Worm (Caenorhabditis elegans) whole organism, midembryonic: ENCODE measurements around the gene nspb-4.

Experiments
- T22C8.4 ChIP-seq: fragments of 200-800 bp; sonication (Bioruptor generic); IDR thresholded peaks from 2 replicates; pipeline ENCODE4 v1.3.6; 2022; ENCODE audit warnings: missing genetic modification characterization, missing compliant biosample characterization
- ztf-29 ChIP-seq: fragments of 200-800 bp; sonication (Bioruptor generic); IDR thresholded peaks from 2 replicates; pipeline ENCODE4 v1.3.6; 2022; ENCODE audit warnings: missing genetic modification reagents, missing genetic modification characterization, missing compliant biosample characterization

DNA sequence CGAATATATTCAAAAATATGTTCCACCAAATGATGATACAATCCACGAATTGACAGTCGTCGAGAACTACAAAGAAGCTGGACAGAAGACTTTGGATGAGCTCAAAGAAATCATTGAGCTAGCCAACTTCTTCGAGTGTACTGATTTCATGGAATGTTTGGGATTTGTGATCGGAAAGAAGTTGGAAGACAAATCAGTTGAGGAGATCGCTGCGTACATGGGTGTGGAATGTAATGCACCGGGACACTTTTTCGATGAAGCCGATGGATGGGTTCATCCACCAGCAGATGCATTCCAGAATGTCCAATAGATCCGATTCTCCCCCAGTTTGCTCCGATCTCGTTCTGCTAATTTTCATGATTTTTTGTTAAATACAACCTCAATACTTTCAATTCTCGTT is 5.5 kb downstream of the nspb-4 start:
- no peak for TF ChIP-seq T22C8.4 (GFP tag; lab: Robert Waterston, UW)
- no peak for TF ChIP-seq ztf-29 (GFP tag; lab: Robert Waterston, UW)
